Fruit fly (Drosophila melanogaster): ENCODE measurements around the gene Ucp4B.

Ucp4B gene

DNA sequence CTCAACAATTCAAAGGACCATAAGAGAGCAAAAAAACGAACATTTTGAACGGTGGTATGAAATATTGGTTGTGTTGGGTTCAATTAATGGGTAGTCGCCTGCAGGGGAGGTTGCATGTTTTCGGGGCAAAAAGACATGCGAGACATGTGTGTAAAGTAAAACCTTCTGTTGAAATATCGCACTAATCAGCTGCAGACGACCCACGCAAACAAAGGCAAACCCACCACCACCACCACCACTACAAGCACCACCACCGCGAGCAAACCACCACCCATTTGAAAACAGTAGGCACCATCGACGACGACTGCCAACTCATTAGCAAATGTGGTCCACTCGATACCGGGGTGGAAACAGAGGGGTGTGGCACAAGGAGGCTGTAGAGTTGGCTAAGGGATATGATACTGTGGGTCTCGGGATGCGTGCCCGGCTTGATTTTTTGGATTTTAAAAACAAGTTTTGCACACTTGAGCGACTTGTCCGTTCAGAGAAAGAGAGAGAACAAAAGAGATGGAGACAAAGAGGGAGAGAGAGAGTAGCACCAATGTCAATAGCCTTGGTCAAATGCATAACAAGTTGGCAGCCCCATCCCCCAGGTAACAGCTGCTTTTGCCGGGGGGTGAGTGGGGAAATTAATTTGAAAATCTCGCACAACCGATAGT lies 7.5 kb downstream of the Ucp4B start (continued):
- no peak for TF ChIP-seq eve (GFP tag; optimal IDR thresholded peaks at IDR 0.05)
- TF ChIP-seq CG7963 (GFP tag; IDR thresholded peaks at IDR 0.05; ENCODE audit: partially characterized antibody): no peak
- TF ChIP-seq ranshi (GFP tag; IDR thresholded peaks at IDR 0.05): no peak
- TF ChIP-seq tap (tag; optimal IDR thresholded peaks at IDR 0.05): peak; percentile 19
- peak; percentile 91 for TF ChIP-seq kni (GFP tag; optimal IDR thresholded peaks at IDR 0.05)
- no peak for TF ChIP-seq slp2 (GFP tag; optimal IDR thresholded peaks at IDR 0.05)
- peak; percentile 5 for TF ChIP-seq CG10209 (GFP tag; optimal IDR thresholded peaks at IDR 0.05)

DNA sequence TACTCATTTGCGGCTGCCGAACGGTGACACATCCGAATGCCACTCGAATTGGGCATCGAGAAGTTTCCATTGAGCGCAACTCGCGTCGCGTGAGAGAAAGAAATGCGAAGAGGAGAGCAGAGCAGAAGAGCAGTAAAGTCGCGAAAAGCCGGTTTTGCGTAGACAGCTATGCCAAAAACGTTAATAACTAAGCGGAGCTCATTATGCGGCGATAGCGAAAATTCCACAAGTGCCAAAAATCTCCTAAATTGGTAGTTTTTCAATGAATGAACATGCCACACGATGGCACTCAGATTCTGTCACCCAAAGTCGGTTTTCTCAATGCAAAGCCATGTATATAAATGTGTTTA lies 8.0 kb downstream of the Ucp4B start:
- TF ChIP-seq Trl (optimal IDR thresholded peaks at IDR 0.05) (peak; percentile 27 to 80), Trl (GFP tag; optimal IDR thresholded peaks at IDR 0.05) (no peak), ftz-f1 (GFP tag; optimal IDR thresholded peaks at IDR 0.05) (no peak)

DNA sequence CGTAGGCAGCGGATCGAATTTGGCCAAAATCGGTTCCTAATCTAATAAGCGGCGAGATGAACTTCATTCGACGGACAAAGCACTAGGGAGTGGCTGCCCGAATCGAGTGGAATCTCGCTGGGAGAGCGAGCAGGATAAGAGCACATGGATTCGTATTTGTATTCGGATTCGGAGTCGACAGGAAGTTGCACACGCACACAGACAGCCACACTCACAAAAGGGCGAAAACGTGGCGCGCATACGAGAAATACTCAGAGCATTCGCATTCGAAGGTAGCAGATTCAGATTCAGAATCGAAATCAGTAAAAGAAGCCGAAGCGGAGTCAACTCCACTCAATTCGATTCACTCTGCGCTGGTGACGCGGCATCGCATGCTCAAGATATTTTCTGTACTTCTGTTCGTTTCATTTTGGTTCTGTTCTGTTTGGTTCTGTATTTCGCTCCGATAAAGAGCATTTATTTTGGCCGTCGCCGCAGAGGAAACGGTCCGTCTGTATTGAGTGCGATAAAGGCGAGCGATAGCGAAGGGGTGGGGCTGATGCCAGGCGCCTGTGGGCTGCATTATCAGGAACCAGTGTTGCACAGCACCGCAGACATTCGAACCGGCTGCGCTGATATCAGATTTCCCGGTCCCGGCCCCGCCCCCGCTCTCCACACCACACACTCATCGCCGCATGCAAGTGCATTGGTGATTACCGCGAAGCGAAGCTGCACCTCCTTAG lies 8.8 kb downstream of the Ucp4B start:
- TF ChIP-seq CG2202 (tag; optimal IDR thresholded peaks at IDR 0.05) (no peak), CG15696 (tag; optimal IDR thresholded peaks at IDR 0.05) (no peak), pros (GFP tag; optimal IDR thresholded peaks at IDR 0.05) (peak; percentile 71), CG12236 (GFP tag; optimal IDR thresholded peaks at IDR 0.05) (no peak), CG18599 (GFP tag; optimal IDR thresholded peaks at IDR 0.05) (peak; percentile 23), HLHmδ (GFP tag; optimal IDR thresholded peaks at IDR 0.05) (peak; percentile 45), Trl (optimal IDR thresholded peaks at IDR 0.05) (peak in 1 of 2 experiments; percentile 21), Trl (GFP tag; optimal IDR thresholded peaks at IDR 0.05) (no peak), stwl (tag; optimal IDR thresholded peaks at IDR 0.05) (peak; percentile 2), eve (GFP tag; optimal IDR thresholded peaks at IDR 0.05) (no peak), CG8290 (GFP tag; optimal IDR thresholded peaks at IDR 0.05) (no peak), CG8290 (tag; optimal IDR thresholded peaks at IDR 0.05) (no peak), tll (GFP tag; optimal IDR thresholded peaks at IDR 0.05) (peak in 1 of 2 experiments; percentile 4), Max (GFP tag; optimal IDR thresholded peaks at IDR 0.05) (peak; percentile 13), corto (GFP tag; optimal IDR thresholded peaks at IDR 0.05) (peak; percentile 21), Deaf1 (tag; optimal IDR thresholded peaks at IDR 0.05) (peak; percentile 58), cg (GFP tag; optimal IDR thresholded peaks at IDR 0.05) (peak; percentile 22), CG10543 (GFP tag; optimal IDR thresholded peaks at IDR 0.05) (peak; percentile 13), CHES-1-like (GFP tag; optimal IDR thresholded peaks at IDR 0.05) (no peak), CG8478 (optimal IDR thresholded peaks at IDR 0.05) (peak; percentile 34), grn (GFP tag; optimal IDR thresholded peaks at IDR 0.05) (peak; percentile 94), CG15514 (GFP tag; optimal IDR thresholded peaks at IDR 0.05) (peak; percentile 11), CG13123 (GFP tag; optimal IDR thresholded peaks at IDR 0.05) (no peak), CG14710 (tag; optimal IDR thresholded peaks at IDR 0.05) (peak; percentile 22), CG8388 (GFP tag; optimal IDR thresholded peaks at IDR 0.05) (no peak), CG11560 (tag; IDR thresholded peaks at IDR 0.05) (no peak), Nf-YC (tag; optimal IDR thresholded peaks at IDR 0.05) (peak; percentile 12), Dbx (GFP tag; IDR thresholded peaks at IDR 0.05) (no peak), ewg (GFP tag; optimal IDR thresholded peaks at IDR 0.05) (no peak), CG17802 (tag; optimal IDR thresholded peaks at IDR 0.05) (no peak), h (optimal IDR thresholded peaks at IDR 0.05) (peak; percentile 45), Fer1 (GFP tag; optimal IDR thresholded peaks at IDR 0.05) (peak; percentile 35), CG11456 (GFP tag; IDR thresholded peaks at IDR 0.05) (no peak), gsb-n (tag; optimal IDR thresholded peaks at IDR 0.05) (no peak), sens (GFP tag) (peak; percentile 56), CG15479 (GFP tag; optimal IDR thresholded peaks at IDR 0.05) (peak; percentile 94), CG7839 (tag; optimal IDR thresholded peaks at IDR 0.05) (no peak), CG8089 (GFP tag; optimal IDR thresholded peaks at IDR 0.05) (no peak), insv (GFP tag; optimal IDR thresholded peaks at IDR 0.05) (peak in 1 of 2 experiments; percentile 85)

Data from whole organism, embryonic.